Fruit fly (Drosophila melanogaster) whole organism, embryonic: ENCODE measurements around the gene CG13096.

Experiments
- CG11560 ChIP-seq: fragments of 200-800 bp; sonication (Bioruptor generic); IDR thresholded peaks from 3 replicates; pipeline ENCODE4 v1.3.6; 2022; ENCODE audit warnings: missing biosample characterization, missing genetic modification characterization
- CG12155 ChIP-seq: fragments of 200-800 bp; sonication (Bioruptor generic); optimal IDR thresholded peaks from 3 replicates; lab custom pipeline; 2016; ENCODE audit warnings: missing biosample characterization, missing genetic modification characterization
- CG13287 ChIP-seq: fragments of 200-800 bp; sonication (Bioruptor generic); IDR thresholded peaks from 2 replicates; pipeline ENCODE4 v1.3.6; 2022; ENCODE audit warnings: missing biosample characterization, missing genetic modification characterization; ENCODE audit not compliant: partially characterized antibody
- CG15479 ChIP-seq: fragments of 200-800 bp; sonication (Bioruptor generic); optimal IDR thresholded peaks from 3 replicates; lab custom pipeline; 2019; ENCODE audit warnings: missing biosample characterization, mild to moderate bottlenecking, missing genetic modification characterization, moderate library complexity
- CG15514 ChIP-seq: fragments of 200-800 bp; sonication (Bioruptor generic); optimal IDR thresholded peaks from 3 replicates; lab custom pipeline; 2017; ENCODE audit warnings: missing biosample characterization, missing genetic modification characterization, mild to moderate bottlenecking, moderate library complexity, missing genetic modification reagents
- CG15601 ChIP-seq: fragments of 200-800 bp; sonication (Bioruptor generic); optimal IDR thresholded peaks from 3 replicates; lab custom pipeline; 2019; ENCODE audit warnings: missing biosample characterization, mild to moderate bottlenecking, missing genetic modification characterization, moderate library complexity
- CG17186 ChIP-seq: fragments of 200-800 bp; sonication (Bioruptor generic); optimal IDR thresholded peaks from 3 replicates; lab custom pipeline; 2017; ENCODE audit warnings: missing biosample characterization, missing genetic modification reagents, missing genetic modification characterization
- CG17361 ChIP-seq: fragments of 200-800 bp; sonication (Bioruptor generic); IDR thresholded peaks from 3 replicates; pipeline ENCODE4 v1.3.6; 2022; ENCODE audit warnings: missing biosample characterization, missing genetic modification characterization
- CG17802 ChIP-seq: fragments of 200-800 bp; sonication (Bioruptor generic); optimal IDR thresholded peaks from 2 replicates; lab custom pipeline; 2018; ENCODE audit warnings: missing biosample characterization, mild to moderate bottlenecking, missing genetic modification characterization, moderate library complexity
- CG2120 ChIP-seq: fragments of 200-800 bp; sonication (Bioruptor generic); optimal IDR thresholded peaks from 3 replicates; lab custom pipeline; 2016; ENCODE audit warnings: missing biosample characterization, missing genetic modification characterization
- CG31365 ChIP-seq: fragments of 200-800 bp; sonication (Bioruptor generic); optimal IDR thresholded peaks from 2 replicates; lab custom pipeline; 2018; ENCODE audit warnings: missing biosample characterization, mild to moderate bottlenecking, missing genetic modification characterization
- CG3163 ChIP-seq: fragments of 200-800 bp; sonication (Bioruptor generic); optimal IDR thresholded peaks from 3 replicates; lab custom pipeline; 2016; ENCODE audit warnings: missing biosample characterization, missing genetic modification characterization
- CG32767 ChIP-seq: fragments of 200-800 bp; sonication (Bioruptor generic); IDR thresholded peaks from 2 replicates; pipeline ENCODE4 v1.3.6; 2022; ENCODE audit warnings: missing biosample characterization, missing genetic modification characterization
- CG6683 ChIP-seq: fragments of 200-800 bp; sonication (Bioruptor generic); optimal IDR thresholded peaks from 2 replicates; lab custom pipeline; 2017; ENCODE audit warnings: missing biosample characterization, mild to moderate bottlenecking, missing genetic modification characterization, missing genetic modification reagents
- CG7556 ChIP-seq: fragments of 200-800 bp; sonication (Bioruptor generic); optimal IDR thresholded peaks from 2 replicates; lab custom pipeline; 2017; ENCODE audit warnings: missing biosample characterization, mild to moderate bottlenecking, missing genetic modification characterization
- CG7786 ChIP-seq: fragments of 200-800 bp; sonication (Bioruptor generic); optimal IDR thresholded peaks from 2 replicates; lab custom pipeline; 2016; ENCODE audit warnings: missing biosample characterization, missing genetic modification characterization
- CG7839 ChIP-seq: fragments of 200-800 bp; sonication (Bioruptor generic); optimal IDR thresholded peaks from 3 replicates; lab custom pipeline; 2018; ENCODE audit warnings: missing biosample characterization, mild to moderate bottlenecking, missing genetic modification characterization, moderate library complexity
- CG9215 ChIP-seq: fragments of 200-800 bp; sonication (Bioruptor generic); IDR thresholded peaks from 2 replicates; pipeline ENCODE4 v1.3.6; 2022; ENCODE audit warnings: missing biosample characterization, missing genetic modification characterization
- CTCF ChIP-seq: fragments of 200-800 bp; sonication (Bioruptor generic); optimal IDR thresholded peaks from 2 replicates; lab custom pipeline; 2017; ENCODE audit warnings: missing biosample characterization, mild to moderate bottlenecking, missing genetic modification characterization, moderate library complexity
- Dek ChIP-seq: fragments of 200-800 bp; sonication (Bioruptor generic); optimal IDR thresholded peaks from 3 replicates; lab custom pipeline; 2019; ENCODE audit warnings: missing biosample characterization, mild to moderate bottlenecking, missing genetic modification characterization, moderate library complexity
- Dfd ChIP-seq, 2 experiments: fragments of >200 bp; optimal IDR thresholded peaks; 2 replicates each; lab custom pipeline; 2017; ENCODE audit warnings: missing biosample characterization in 2 of 2, missing genetic modification characterization in 2 of 2
- Dip3 ChIP-seq: fragments of 200-800 bp; sonication (Bioruptor generic); optimal IDR thresholded peaks from 3 replicates; lab custom pipeline; 2016; ENCODE audit warnings: missing biosample characterization, missing genetic modification characterization
- H15 ChIP-seq: fragments of 200-800 bp; sonication (Bioruptor generic); IDR thresholded peaks from 3 replicates; pipeline ENCODE4 v1.3.6; 2022; ENCODE audit warnings: missing biosample characterization, missing genetic modification characterization
- Hr78 ChIP-seq, 2 experiments: fragments of 200-800 bp in 1 of 2; fragments of >200 bp in 1 of 2; sonication (Bioruptor generic) in 1 of 2; optimal IDR thresholded peaks; 2 replicates each; lab custom pipeline; 2017 to 2019; ENCODE audit warnings: missing biosample characterization in 2 of 2, missing genetic modification characterization in 2 of 2, mild to moderate bottlenecking in 1 of 2, moderate library complexity in 1 of 2
- Meics ChIP-seq: fragments of 200-800 bp; sonication (Bioruptor generic); optimal IDR thresholded peaks from 2 replicates; lab custom pipeline; 2017; ENCODE audit warnings: missing biosample characterization, mild to moderate bottlenecking, missing genetic modification characterization
- Myb ChIP-seq: fragments of 200-800 bp; sonication (Bioruptor generic); optimal IDR thresholded peaks from 2 replicates; lab custom pipeline; 2016; ENCODE audit warnings: missing biosample characterization, missing genetic modification characterization
- Neu2 ChIP-seq: fragments of 200-800 bp; sonication (Bioruptor generic); optimal IDR thresholded peaks from 3 replicates; lab custom pipeline; 2016; ENCODE audit warnings: missing biosample characterization, missing genetic modification characterization, borderline replicate concordance
- Optix ChIP-seq: fragments of 200-800 bp; sonication (Bioruptor generic); IDR thresholded peaks from 3 replicates; pipeline ENCODE4 v1.3.6; 2022; ENCODE audit warnings: missing biosample characterization, missing genetic modification characterization
- Rx ChIP-seq: fragments of 200-800 bp; sonication (Bioruptor generic); IDR thresholded peaks from 2 replicates; pipeline ENCODE4 v1.3.6; 2022; ENCODE audit warnings: missing biosample characterization, missing genetic modification characterization
- Scr ChIP-seq: fragments of 200-800 bp; sonication (Bioruptor generic); IDR thresholded peaks from 2 replicates; pipeline ENCODE4 v1.3.6; 2022; ENCODE audit warnings: missing biosample characterization, missing genetic modification characterization; ENCODE audit not compliant: partially characterized antibody
- Sry-β ChIP-seq: fragments of 200-800 bp; sonication (Bioruptor generic); optimal IDR thresholded peaks from 2 replicates; lab custom pipeline; 2018; ENCODE audit warnings: missing biosample characterization, mild to moderate bottlenecking, missing genetic modification characterization, moderate library complexity
- bcd ChIP-seq: fragments of 200-800 bp; sonication (Bioruptor generic); optimal IDR thresholded peaks from 2 replicates; lab custom pipeline; 2017; ENCODE audit warnings: missing biosample characterization, mild to moderate bottlenecking, missing genetic modification characterization
- chif ChIP-seq, 2 experiments: fragments of 200-800 bp; sonication (Bioruptor generic); optimal IDR thresholded peaks; 3 replicates each; lab custom pipeline; 2016; ENCODE audit warnings: missing biosample characterization in 2 of 2, missing genetic modification characterization in 2 of 2
- crol ChIP-seq: fragments of 200-800 bp; sonication (Bioruptor generic); IDR thresholded peaks from 2 replicates; pipeline ENCODE4 v1.3.6; 2022; ENCODE audit warnings: missing biosample characterization, missing genetic modification characterization
- crp ChIP-seq, 2 experiments: fragments of 200-800 bp; sonication (Bioruptor generic); optimal IDR thresholded peaks; 2 replicates in 1 of 2; 3 replicates in 1 of 2; lab custom pipeline; 2017; ENCODE audit warnings: missing biosample characterization in 2 of 2, missing genetic modification characterization in 2 of 2, mild to moderate bottlenecking in 1 of 2, moderate library complexity in 1 of 2
- eyg ChIP-seq: fragments of 200-800 bp; sonication (Bioruptor generic); optimal IDR thresholded peaks from 3 replicates; lab custom pipeline; 2016; ENCODE audit warnings: missing biosample characterization, missing genetic modification characterization
- gsb ChIP-seq: fragments of 200-800 bp; sonication (Bioruptor generic); IDR thresholded peaks from 2 replicates; pipeline ENCODE4 v1.3.6; 2022; ENCODE audit warnings: missing biosample characterization, missing genetic modification characterization
- maf-S ChIP-seq: fragments of 200-800 bp; sonication (Bioruptor generic); optimal IDR thresholded peaks from 2 replicates; lab custom pipeline; 2016; ENCODE audit warnings: missing biosample characterization, missing genetic modification characterization
- mam ChIP-seq: fragments of 200-800 bp; sonication (Bioruptor generic); optimal IDR thresholded peaks from 3 replicates; lab custom pipeline; 2016; ENCODE audit warnings: missing biosample characterization, missing genetic modification characterization
- nmo ChIP-seq: fragments of 200-800 bp; sonication (Bioruptor generic); optimal IDR thresholded peaks from 2 replicates; lab custom pipeline; 2018; ENCODE audit warnings: missing biosample characterization, mild to moderate bottlenecking, missing genetic modification characterization, moderate library complexity
- odd ChIP-seq: fragments of 200-800 bp; sonication (Bioruptor generic); optimal IDR thresholded peaks from 2 replicates; lab custom pipeline; 2017; ENCODE audit warnings: missing biosample characterization, mild to moderate bottlenecking, missing genetic modification characterization
- phol ChIP-seq: fragments of 200-800 bp; sonication (Bioruptor generic); optimal IDR thresholded peaks from 3 replicates; lab custom pipeline; 2018; ENCODE audit warnings: missing biosample characterization, mild to moderate bottlenecking, missing genetic modification characterization, moderate library complexity
- pita ChIP-seq: fragments of 200-800 bp; sonication (Bioruptor generic); optimal IDR thresholded peaks from 2 replicates; lab custom pipeline; 2017; ENCODE audit warnings: missing biosample characterization, mild to moderate bottlenecking, missing genetic modification characterization
- prd ChIP-seq, 3 experiments: fragments of >200 bp in 2 of 3; fragments of 200-800 bp in 1 of 3; sonication (Bioruptor generic) in 1 of 3; optimal IDR thresholded peaks in 2 of 3; IDR thresholded peaks in 1 of 3; 2 replicates in 2 of 3; 3 replicates in 1 of 3; pipeline versions ENCODE4 v1.3.6 to Lab custom; 2017 to 2022; ENCODE audit warnings: missing biosample characterization in 1 of 3, missing genetic modification characterization in 1 of 3
- pros ChIP-seq: fragments of 200-800 bp; sonication (Bioruptor generic); optimal IDR thresholded peaks from 3 replicates; lab custom pipeline; 2019; ENCODE audit warnings: missing biosample characterization, mild to moderate bottlenecking, missing genetic modification characterization, moderate library complexity
- sisA ChIP-seq: fragments of 200-800 bp; sonication (Bioruptor generic); IDR thresholded peaks from 2 replicates; pipeline ENCODE4 v1.3.6; 2022; ENCODE audit warnings: missing biosample characterization, missing genetic modification characterization
- vvl ChIP-seq: fragments of 200-800 bp; sonication (Bioruptor generic); IDR thresholded peaks from 2 replicates; pipeline ENCODE4 v1.3.6; 2022; ENCODE audit warnings: missing biosample characterization, missing genetic modification characterization
- wek ChIP-seq: fragments of 200-800 bp; sonication (Bioruptor generic); optimal IDR thresholded peaks from 3 replicates; lab custom pipeline; 2018; ENCODE audit warnings: missing biosample characterization, mild to moderate bottlenecking, missing genetic modification characterization, moderate library complexity
- zen ChIP-seq: fragments of 200-800 bp; sonication (Bioruptor generic); optimal IDR thresholded peaks from 3 replicates; lab custom pipeline; 2018; ENCODE audit warnings: missing biosample characterization, mild to moderate bottlenecking, missing genetic modification characterization, moderate library complexity
- zen2 ChIP-seq: fragments of 200-800 bp; sonication (Bioruptor generic); IDR thresholded peaks from 3 replicates; pipeline ENCODE4 v1.3.6; 2022; ENCODE audit warnings: missing biosample characterization, missing genetic modification characterization; ENCODE audit not compliant: partially characterized antibody

CG13096 gene

dm6 chr2L:8477971-8478370 is 33.7 kb downstream of the CG13096 start (continued):
- TF ChIP-seq Rx (GFP tag; lab: Robert Waterston, UW) (no peak), CG7786 (GFP tag; lab: Kevin White, UChicago) (no peak), CG7556 (GFP tag; lab: Kevin White, UChicago) (no peak), Sry-β (no peak), sisA (no peak), chif (GFP tag; optimal IDR thresholded peaks at IDR 0.05; lab: Kevin White, UChicago) (no peak), CG17186 (GFP tag; lab: Kevin White, UChicago) (no peak), bcd (no peak), pita (GFP tag; lab: Kevin White, UChicago) (peak; percentile 12), pros (GFP tag; lab: Kevin White, UChicago) (no peak), Dip3 (GFP tag; lab: Kevin White, UChicago) (peak; percentile 11), prd (optimal IDR thresholded peaks at IDR 0.05; lab: Kevin White, UChicago) (no peak), prd (GFP tag; IDR thresholded peaks at IDR 0.05; lab: Robert Waterston, UW) (no peak), H15 (GFP tag; lab: Robert Waterston, UW) (no peak), wek (GFP tag; lab: Kevin White, UChicago) (no peak), CG32767 (GFP tag; lab: Robert Waterston, UW) (no peak), nmo (peak; percentile 35), CG6683 (no peak), odd (GFP tag; lab: Kevin White, UChicago) (no peak), Dek (tag; lab: Kevin White, UChicago) (peak; percentile 46), crp (GFP tag; optimal IDR thresholded peaks at IDR 0.05; lab: Kevin White, UChicago) (peak in 1 of 2 experiments; percentile 69), CG12155 (GFP tag; lab: Kevin White, UChicago) (no peak), crol (GFP tag; lab: Robert Waterston, UW) (no peak), CG7839 (tag; lab: Kevin White, UChicago) (peak; percentile 5), Scr (GFP tag; lab: Robert Waterston, UW) (peak; percentile 7; the same call in 1 of the 2 replicates), eyg (GFP tag; lab: Kevin White, UChicago) (no peak), CG11560 (peak; percentile 96), Neu2 (GFP tag; lab: Kevin White, UChicago) (no peak), Myb (GFP tag; lab: Kevin White, UChicago) (peak; percentile 100), gsb (GFP tag; lab: Robert Waterston, UW) (no peak), Meics (no peak), CG13287 (peak; percentile 41), CG3163 (GFP tag; lab: Kevin White, UChicago) (peak; percentile 2), Dfd (GFP tag; optimal IDR thresholded peaks at IDR 0.05; lab: Kevin White, UChicago) (peak in 1 of 2 experiments; percentile 98), CG9215 (GFP tag; lab: Robert Waterston, UW) (no peak), maf-S (GFP tag; lab: Kevin White, UChicago) (peak; percentile 3), CTCF (GFP tag; lab: Kevin White, UChicago) (peak; percentile 59), zen (tag; lab: Kevin White, UChicago) (peak; percentile 67), phol (tag; lab: Kevin White, UChicago) (peak; percentile 51), vvl (GFP tag; lab: Robert Waterston, UW) (no peak), mam (GFP tag; lab: Kevin White, UChicago) (no peak), Hr78 (GFP tag; optimal IDR thresholded peaks at IDR 0.05; lab: Kevin White, UChicago) (peak in 1 of 2 experiments; percentile 49), Optix (GFP tag; lab: Robert Waterston, UW) (no peak), CG17361 (GFP tag; lab: Robert Waterston, UW) (no peak), CG15479 (peak; percentile 88), CG2120 (GFP tag; lab: Kevin White, UChicago) (peak; percentile 17), CG15601 (tag; lab: Kevin White, UChicago) (peak; percentile 20), CG31365 (tag; lab: Kevin White, UChicago) (peak; percentile 100), zen2 (GFP tag; lab: Robert Waterston, UW) (no peak), CG17802 (tag; lab: Kevin White, UChicago) (no peak), CG15514 (GFP tag; lab: Kevin White, UChicago) (peak; percentile 22)
